Fruit fly (Drosophila melanogaster) whole organism, wandering third instar larva: Measurements from ENCODE around the gene CG13131.

Source experiments
- Abd-B ChIP-seq: fragments of >200 bp; optimal IDR thresholded peaks from 2 replicates; lab custom pipeline; 2017; ENCODE audit warnings: missing biosample characterization, missing genetic modification characterization
- CG32264 ChIP-seq: fragments of 200-800 bp; sonication (Bioruptor generic); optimal IDR thresholded peaks from 2 replicates; lab custom pipeline; 2016; ENCODE audit warnings: missing biosample characterization, missing genetic modification characterization
- CG9705 ChIP-seq: fragments of 200-800 bp; sonication (Bioruptor generic); optimal IDR thresholded peaks from 2 replicates; lab custom pipeline; 2018; ENCODE audit warnings: missing biosample characterization, mild to moderate bottlenecking, missing genetic modification characterization
- CrebA ChIP-seq: fragments of 200-800 bp; sonication (Bioruptor generic); optimal IDR thresholded peaks from 2 replicates; lab custom pipeline; 2016; ENCODE audit warnings: missing biosample characterization, mild to moderate bottlenecking, missing genetic modification characterization, borderline replicate concordance
- Dfd ChIP-seq: fragments of >200 bp; optimal IDR thresholded peaks from 2 replicates; lab custom pipeline; 2017; ENCODE audit warnings: missing biosample characterization, missing genetic modification characterization
- Dif ChIP-seq: fragments of 200-275, 200-300 bp; sonication (Bioruptor generic); optimal IDR thresholded peaks from 2 replicates; lab custom pipeline; 2018; ENCODE audit warnings: missing biosample characterization, missing genetic modification characterization; ENCODE audit not compliant: partially characterized antibody
- GATAd ChIP-seq: sonication (Bioruptor generic); optimal IDR thresholded peaks from 2 replicates; lab custom pipeline; 2016; ENCODE audit warnings: missing biosample characterization, missing genetic modification characterization
- HLH106 ChIP-seq: fragments of 200-800 bp; optimal IDR thresholded peaks from 3 replicates; lab custom pipeline; 2019; ENCODE audit warnings: missing biosample characterization, mild to moderate bottlenecking, missing genetic modification characterization, moderate library complexity
- Hnf4 ChIP-seq: fragments of 200-800 bp; sonication (Bioruptor generic); optimal IDR thresholded peaks from 2 replicates; lab custom pipeline; 2016; ENCODE audit warnings: missing biosample characterization, mild to moderate bottlenecking, missing genetic modification characterization
- Hr78 ChIP-seq: fragments of >200 bp; optimal IDR thresholded peaks from 2 replicates; lab custom pipeline; 2017; ENCODE audit warnings: missing biosample characterization, missing genetic modification characterization
- Hr83 ChIP-seq: fragments of 200-300 bp; sonication (Bioruptor generic); optimal IDR thresholded peaks from 2 replicates; lab custom pipeline; 2016; ENCODE audit warnings: missing biosample characterization, mild to moderate bottlenecking, missing genetic modification characterization, moderate library complexity; ENCODE audit not compliant: poor library complexity, severe bottlenecking
- Jra ChIP-seq: sonication (Bioruptor generic); optimal IDR thresholded peaks from 2 replicates; lab custom pipeline; 2016; ENCODE audit warnings: missing biosample characterization, missing genetic modification characterization
- Mio ChIP-seq: sonication (Bioruptor generic); optimal IDR thresholded peaks from 2 replicates; lab custom pipeline; 2016; ENCODE audit warnings: missing biosample characterization, missing genetic modification characterization
- Myc ChIP-seq: fragments of >200 bp; optimal IDR thresholded peaks from 2 replicates; lab custom pipeline; 2017
- N ChIP-seq: fragments of >200 bp; optimal IDR thresholded peaks from 2 replicates; lab custom pipeline; 2018; ENCODE audit warnings: missing biosample characterization, missing external identifiers, missing genetic modification characterization
- OdsH ChIP-seq: fragments of 200-800 bp; sonication (Bioruptor generic); optimal IDR thresholded peaks from 2 replicates; lab custom pipeline; 2016; ENCODE audit warnings: missing biosample characterization, mild to moderate bottlenecking, missing genetic modification characterization
- Rel ChIP-seq, 2 experiments: fragments of 200-800 bp; sonication (Bioruptor generic) in 1 of 2; optimal IDR thresholded peaks; 2 replicates in 1 of 2; 3 replicates in 1 of 2; lab custom pipeline; 2016 to 2019; ENCODE audit warnings: mild to moderate bottlenecking in 2 of 2, missing biosample characterization in 2 of 2, missing genetic modification characterization in 2 of 2, moderate library complexity in 1 of 2
- Sp1 ChIP-seq: fragments of 200-800 bp; sonication (Bioruptor generic); optimal IDR thresholded peaks from 3 replicates; lab custom pipeline; 2019; ENCODE audit warnings: missing biosample characterization, mild to moderate bottlenecking, missing genetic modification characterization, moderate library complexity
- Vsx2 ChIP-seq: fragments of 200-300, 225-300 bp; sonication (Bioruptor generic); optimal IDR thresholded peaks from 2 replicates; lab custom pipeline; 2018; ENCODE audit warnings: missing biosample characterization, missing genetic modification characterization; ENCODE audit not compliant: partially characterized antibody
- br ChIP-seq: fragments of 200-800 bp; sonication (Bioruptor generic); optimal IDR thresholded peaks from 2 replicates; lab custom pipeline; 2016; ENCODE audit warnings: missing biosample characterization, missing genetic modification characterization
- brk ChIP-seq: fragments of 200-800 bp; sonication (Bioruptor generic); optimal IDR thresholded peaks from 2 replicates; lab custom pipeline; 2016; ENCODE audit warnings: missing biosample characterization, mild to moderate bottlenecking, missing genetic modification characterization
- dl ChIP-seq, 2 experiments: fragments of 175-275, 200-275 bp in 1 of 2; fragments of 200-275 bp in 1 of 2; sonication (Bioruptor generic); optimal IDR thresholded peaks; lab custom pipeline; 2018; ENCODE audit warnings: mild to moderate bottlenecking in 2 of 2, missing biosample characterization in 2 of 2, missing genetic modification characterization in 2 of 2, moderate library complexity in 2 of 2; ENCODE audit not compliant: partially characterized antibody in 2 of 2, insufficient read depth in 1 of 2
- dmrt93B ChIP-seq: fragments of 200-800 bp; sonication (Bioruptor generic); optimal IDR thresholded peaks from 2 replicates; lab custom pipeline; 2018; ENCODE audit warnings: missing biosample characterization, mild to moderate bottlenecking, missing genetic modification characterization
- dsf ChIP-seq: sonication (Bioruptor generic); optimal IDR thresholded peaks from 2 replicates; lab custom pipeline; 2016; ENCODE audit warnings: missing biosample characterization, missing genetic modification characterization, borderline replicate concordance
- ey ChIP-seq: fragments of 200-800 bp; sonication (Bioruptor generic); optimal IDR thresholded peaks from 2 replicates; lab custom pipeline; 2016; ENCODE audit warnings: missing biosample characterization, missing genetic modification characterization
- foxo ChIP-seq, 2 experiments: fragments of 200-800 bp; sonication (Bioruptor generic); optimal IDR thresholded peaks; 2 replicates in 1 of 2; 3 replicates in 1 of 2; lab custom pipeline; 2016 to 2017; ENCODE audit warnings: missing biosample characterization in 2 of 2, missing genetic modification characterization in 2 of 2
- fru ChIP-seq: fragments of 200-800 bp; sonication (Bioruptor generic); optimal IDR thresholded peaks from 3 replicates; lab custom pipeline; 2016; ENCODE audit warnings: missing biosample characterization, mild to moderate bottlenecking, missing genetic modification characterization
- h ChIP-seq: fragments of 200-800 bp; sonication (Bioruptor generic); optimal IDR thresholded peaks from 3 replicates; lab custom pipeline; 2016; ENCODE audit warnings: missing biosample characterization, mild to moderate bottlenecking, missing genetic modification characterization
- pan ChIP-seq: fragments of >200 bp; optimal IDR thresholded peaks from 2 replicates; lab custom pipeline; 2017
- psq ChIP-seq: fragments of 200-800 bp; sonication (Bioruptor generic); optimal IDR thresholded peaks from 3 replicates; lab custom pipeline; 2017; ENCODE audit warnings: missing biosample characterization, mild to moderate bottlenecking, missing genetic modification characterization, moderate library complexity
- rgr ChIP-seq: fragments of 200-800 bp; sonication (Bioruptor generic); optimal IDR thresholded peaks from 3 replicates; lab custom pipeline; 2016; ENCODE audit warnings: missing biosample characterization, mild to moderate bottlenecking, missing genetic modification characterization
- sage ChIP-seq: fragments of 200-800 bp; sonication (Bioruptor generic); optimal IDR thresholded peaks from 2 replicates; lab custom pipeline; 2016; ENCODE audit warnings: missing biosample characterization, mild to moderate bottlenecking, missing genetic modification characterization
- sv ChIP-seq: fragments of 200-800 bp; sonication (Bioruptor generic); optimal IDR thresholded peaks from 3 replicates; lab custom pipeline; 2016; ENCODE audit warnings: missing biosample characterization, missing genetic modification characterization
- tai ChIP-seq: sonication (Bioruptor generic); optimal IDR thresholded peaks from 2 replicates; lab custom pipeline; 2016; ENCODE audit warnings: missing biosample characterization, missing genetic modification characterization
- woc ChIP-seq: sonication (Bioruptor generic); optimal IDR thresholded peaks from 2 replicates; lab custom pipeline; 2016; ENCODE audit warnings: missing biosample characterization, mild to moderate bottlenecking, missing genetic modification characterization

The CG13131 gene

dm6 chr2L:9981809-9982208, 35.5 kb downstream of the CG13131 start:
- peak; percentile 60 for TF ChIP-seq h
- peak; percentile 28 for TF ChIP-seq Hnf4
- no peak for TF ChIP-seq CrebA (GFP tag; lab: Kevin White, UChicago)
- TF ChIP-seq woc (GFP tag; lab: Kevin White, UChicago): peak; percentile 22
- TF ChIP-seq rgr (GFP tag; lab: Kevin White, UChicago): peak; percentile 30
- TF ChIP-seq brk (GFP tag; lab: Kevin White, UChicago): peak; percentile 41
- no peak for TF ChIP-seq psq (GFP tag; lab: Kevin White, UChicago)
- TF ChIP-seq GATAd (GFP tag; lab: Kevin White, UChicago): no peak
- TF ChIP-seq pan (lab: Kevin White, UChicago): no peak
- peak in 1 of 2 experiments; percentile 31 for TF ChIP-seq foxo (GFP tag; optimal IDR thresholded peaks at IDR 0.05; lab: Kevin White, UChicago)
- peak; percentile 55 for TF ChIP-seq fru (GFP tag; lab: Kevin White, UChicago)
- TF ChIP-seq Sp1 (GFP tag; lab: Kevin White, UChicago): peak; percentile 64
- peak; percentile 11 for TF ChIP-seq ey (GFP tag; lab: Kevin White, UChicago)
- TF ChIP-seq HLH106: peak; percentile 72

- no peak for TF ChIP-seq foxo (GFP tag; optimal IDR thresholded peaks at IDR 0.05; lab: Kevin White, UChicago)
- no peak for TF ChIP-seq ey (GFP tag; lab: Kevin White, UChicago)
- no peak for TF ChIP-seq CG32264 (GFP tag; lab: Kevin White, UChicago)
- no peak for TF ChIP-seq sage (GFP tag; lab: Kevin White, UChicago)
- no peak for TF ChIP-seq psq (GFP tag; lab: Kevin White, UChicago)
- TF ChIP-seq GATAd (GFP tag; lab: Kevin White, UChicago): no peak
- no peak for TF ChIP-seq tai (GFP tag; lab: Kevin White, UChicago)
Measured at dm6 chr2L:9972624-9973023, 44.6 kb downstream of the CG13131 start.

- TF ChIP-seq Sp1 (GFP tag; lab: Kevin White, UChicago): no peak
- TF ChIP-seq dmrt93B (GFP tag; lab: Kevin White, UChicago): no peak
- no peak for TF ChIP-seq Hnf4
- TF ChIP-seq Dif: no peak
- TF ChIP-seq pan (lab: Kevin White, UChicago): no peak
- no peak for TF ChIP-seq dl (GFP tag; optimal IDR thresholded peaks at IDR 0.05; lab: Kevin White, UChicago; ENCODE audit: insufficient read depth in 1 of 2, partially characterized antibody in 2 of 2)
- no peak for TF ChIP-seq rgr (GFP tag; lab: Kevin White, UChicago)
- no peak for TF ChIP-seq br
- no peak for TF ChIP-seq Vsx2 (GFP tag; lab: Kevin White, UChicago)
- TF ChIP-seq psq (GFP tag; lab: Kevin White, UChicago): no peak
- TF ChIP-seq fru (GFP tag; lab: Kevin White, UChicago): no peak
Measured at dm6 chr2L:9968201-9968727, 49.0 kb downstream of the CG13131 start.

DNA sequence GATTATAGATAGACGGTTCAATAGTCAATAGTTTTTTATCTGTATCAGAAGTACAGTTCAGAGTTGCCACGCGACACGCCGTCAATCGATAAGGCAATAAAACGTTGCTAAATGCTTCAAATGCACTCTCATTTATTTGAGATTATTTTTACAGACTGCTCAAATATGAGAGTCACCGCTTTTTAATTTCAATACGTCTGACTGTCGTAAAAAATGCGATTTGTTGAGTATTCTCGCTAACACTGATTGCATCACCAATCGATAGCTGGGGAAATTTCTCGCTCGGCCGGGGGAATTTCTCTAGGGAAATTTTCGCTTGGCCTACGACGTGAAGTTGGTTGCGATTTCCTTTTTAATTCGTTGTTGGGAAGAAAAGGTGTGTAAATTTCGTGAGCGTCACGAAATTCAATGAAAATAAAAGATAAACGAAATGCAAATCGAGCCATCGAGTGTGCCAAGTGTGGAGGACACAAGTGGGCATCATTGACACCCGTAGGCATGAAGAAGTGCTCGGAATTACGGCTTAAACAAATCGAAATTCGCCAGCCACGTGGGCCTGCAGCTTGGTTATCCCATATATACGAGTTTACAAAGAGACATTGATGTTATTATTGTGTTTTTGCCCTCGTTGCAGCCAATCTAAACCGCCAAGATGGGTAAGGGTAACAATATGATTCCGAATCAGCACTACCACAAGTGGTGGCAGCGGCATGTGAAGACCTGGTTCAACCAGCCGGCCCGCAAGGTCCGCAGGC, 50.1 kb downstream of the CG13131 start, which contains the start of the genes Dref and RpL13:
Dref (minus strand) TSS at position 247 of the 755 bp plus-strand sequence.
RpL13 (plus strand) TSS at position 331 of the 755 bp plus-strand sequence.
- TF ChIP-seq h (peak; percentile 90), sv (GFP tag; lab: Kevin White, UChicago) (peak; percentile 65), Hr83 (GFP tag; lab: Kevin White, UChicago) (peak; percentile 94), Abd-B (GFP tag; lab: Kevin White, UChicago) (no peak), foxo (GFP tag; optimal IDR thresholded peaks at IDR 0.05; lab: Kevin White, UChicago) (peak; percentile 67 to 73), Dfd (no peak), ey (GFP tag; lab: Kevin White, UChicago) (peak; percentile 74), rgr (GFP tag; lab: Kevin White, UChicago) (peak; percentile 88), Hr78 (no peak), woc (GFP tag; lab: Kevin White, UChicago) (peak; percentile 53), Vsx2 (GFP tag; lab: Kevin White, UChicago) (no peak), Jra (GFP tag; lab: Kevin White, UChicago) (peak; percentile 71), Hnf4 (peak; percentile 84), dmrt93B (GFP tag; lab: Kevin White, UChicago) (peak; percentile 86), Mio (GFP tag; lab: Kevin White, UChicago) (peak; percentile 43), HLH106 (peak; percentile 81), dl (GFP tag; optimal IDR thresholded peaks at IDR 0.05; lab: Kevin White, UChicago; ENCODE audit: insufficient read depth in 1 of 2, partially characterized antibody in 2 of 2) (no peak), Sp1 (GFP tag; lab: Kevin White, UChicago) (peak; percentile 93), fru (GFP tag; lab: Kevin White, UChicago) (peak; percentile 83), CG32264 (GFP tag; lab: Kevin White, UChicago) (peak; percentile 57), br (peak; percentile 88), Rel (GFP tag; optimal IDR thresholded peaks at IDR 0.05; lab: Kevin White, UChicago) (no peak), Rel (tag; optimal IDR thresholded peaks at IDR 0.05; lab: Kevin White, UChicago) (peak; percentile 80), CG9705 (peak; percentile 88), OdsH (GFP tag; lab: Kevin White, UChicago) (peak; percentile 88), dsf (GFP tag; lab: Kevin White, UChicago) (peak; percentile 53), Dif (no peak), Myc (lab: Kevin White, UChicago) (peak; percentile 77), N (GFP tag; lab: Kevin White, UChicago) (no peak), pan (lab: Kevin White, UChicago) (no peak), psq (GFP tag; lab: Kevin White, UChicago) (peak; percentile 60)
- TF ChIP-seq, all 38 proteins: peak for 22
